Fruit fly (Drosophila melanogaster): Measurements from ENCODE around the gene CG31139.

DNA sequence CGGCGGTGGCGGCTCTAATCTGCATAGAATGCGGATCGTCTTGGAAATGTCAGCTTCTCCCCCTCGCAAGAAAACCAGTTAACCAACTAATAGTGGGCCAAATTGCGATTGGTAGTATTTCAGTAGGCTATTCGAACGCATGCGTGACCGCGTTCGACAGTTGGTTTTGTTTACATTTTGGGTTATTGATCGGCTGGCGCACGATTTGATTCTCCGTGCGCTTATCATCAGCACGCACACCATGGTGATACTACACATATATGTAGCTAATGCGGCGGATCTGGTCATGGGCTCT is 4.7 kb upstream of the CG31139 start:
- TF ChIP-seq CG33017 (tag; optimal IDR thresholded peaks at IDR 0.05) (no peak), kay (GFP tag; ENCODE audit: borderline replicate concordance) (no peak), Clk (GFP tag; optimal IDR thresholded peaks at IDR 0.05) (no peak), Hr96 (GFP tag; optimal IDR thresholded peaks at IDR 0.05) (no peak), ovo (GFP tag; optimal IDR thresholded peaks at IDR 0.05) (no peak), CG7045 (GFP tag; optimal IDR thresholded peaks at IDR 0.05) (no peak), CG14711 (tag; optimal IDR thresholded peaks at IDR 0.05) (no peak), Mnt (GFP tag; optimal IDR thresholded peaks at IDR 0.05) (no peak), toe (GFP tag; optimal IDR thresholded peaks at IDR 0.05) (no peak), cnc (optimal IDR thresholded peaks at IDR 0.05) (no peak), CG11617 (GFP tag; optimal IDR thresholded peaks at IDR 0.05) (no peak), pad (GFP tag; optimal IDR thresholded peaks at IDR 0.05) (no peak), bab1 (GFP tag; optimal IDR thresholded peaks at IDR 0.05) (no peak), CG1620 (GFP tag; optimal IDR thresholded peaks at IDR 0.05) (no peak)
